Fruit fly (Drosophila melanogaster) whole organism, prepupa: ENCODE results near the gene CG18814.

Experiments
- Blimp-1 ChIP-seq: fragments of 200-800 bp; sonication (Bioruptor generic); optimal IDR thresholded peaks from 3 replicates; lab custom pipeline; 2017; ENCODE audit warnings: missing biosample characterization, missing genetic modification characterization, mild to moderate bottlenecking, moderate library complexity, missing genetic modification reagents
- CG10631 ChIP-seq: fragments of 200-800 bp; sonication (Bioruptor generic); optimal IDR thresholded peaks from 2 replicates; lab custom pipeline; 2016; ENCODE audit warnings: missing biosample characterization, missing genetic modification characterization
- CG10669 ChIP-seq: fragments of 200-800 bp; sonication (Bioruptor generic); optimal IDR thresholded peaks from 3 replicates; lab custom pipeline; 2018; ENCODE audit warnings: missing biosample characterization, mild to moderate bottlenecking, missing genetic modification characterization, moderate library complexity
- CG11902 ChIP-seq: fragments of 200-800 bp; sonication (Bioruptor generic); optimal IDR thresholded peaks from 3 replicates; lab custom pipeline; 2016; ENCODE audit warnings: missing biosample characterization, missing genetic modification characterization
- CG15336 ChIP-seq: fragments of 200-800 bp; sonication (Bioruptor generic); IDR thresholded peaks from 2 replicates; pipeline ENCODE4 v1.3.6; 2022; ENCODE audit warnings: missing biosample characterization, missing genetic modification characterization
- CG1621 ChIP-seq: fragments of 200-800 bp; sonication (Bioruptor generic); optimal IDR thresholded peaks from 3 replicates; lab custom pipeline; 2018; ENCODE audit warnings: missing biosample characterization, mild to moderate bottlenecking, missing genetic modification characterization
- CG31627 ChIP-seq: fragments of 200-800 bp; sonication (Bioruptor generic); optimal IDR thresholded peaks from 3 replicates; lab custom pipeline; 2016; ENCODE audit warnings: missing biosample characterization, missing genetic modification characterization
- CG34406 ChIP-seq: fragments of 200-800 bp; sonication (Bioruptor generic); optimal IDR thresholded peaks from 3 replicates; lab custom pipeline; 2016; ENCODE audit warnings: missing biosample characterization, missing genetic modification characterization
- CG3919 ChIP-seq: fragments of 200-800 bp; sonication (Bioruptor generic); optimal IDR thresholded peaks from 3 replicates; lab custom pipeline; 2016; ENCODE audit warnings: missing biosample characterization, missing genetic modification characterization
- CG4318 ChIP-seq: fragments of 200-800 bp; sonication (Bioruptor generic); optimal IDR thresholded peaks from 3 replicates; lab custom pipeline; 2017; ENCODE audit warnings: missing biosample characterization, mild to moderate bottlenecking, missing genetic modification characterization
- CG6163 ChIP-seq: fragments of 200-800 bp; sonication (Bioruptor generic); IDR thresholded peaks from 3 replicates; pipeline ENCODE4 v1.3.6; 2022; ENCODE audit warnings: missing biosample characterization, missing genetic modification characterization
- CG6792 ChIP-seq: fragments of 200-800 bp; sonication (Bioruptor generic); optimal IDR thresholded peaks from 3 replicates; lab custom pipeline; 2016; ENCODE audit warnings: missing biosample characterization, missing genetic modification characterization
- CG6854 ChIP-seq: fragments of 200-800 bp; sonication (Bioruptor generic); optimal IDR thresholded peaks from 2 replicates; lab custom pipeline; 2017; ENCODE audit warnings: missing biosample characterization, mild to moderate bottlenecking, missing genetic modification characterization
- CG8119 ChIP-seq: fragments of 200-800 bp; sonication (Bioruptor generic); IDR thresholded peaks from 3 replicates; pipeline ENCODE4 v1.3.6; 2022; ENCODE audit warnings: missing biosample characterization, missing genetic modification characterization
- CG8319 ChIP-seq: fragments of 200-800 bp; sonication (Bioruptor generic); optimal IDR thresholded peaks from 3 replicates; lab custom pipeline; 2016; ENCODE audit warnings: missing biosample characterization, missing genetic modification characterization
- CG9139 ChIP-seq: fragments of 200-800 bp; sonication (Bioruptor generic); optimal IDR thresholded peaks from 3 replicates; lab custom pipeline; 2017; ENCODE audit warnings: missing biosample characterization, mild to moderate bottlenecking, missing genetic modification characterization
- Eip78C ChIP-seq: fragments of 200-800 bp; sonication (Bioruptor generic); peaks from one replicate; lab custom pipeline; 2016; ENCODE audit warnings: missing biosample characterization, missing genetic modification characterization
- Eip93F ChIP-seq: fragments of 200-800 bp; sonication (Bioruptor generic); optimal IDR thresholded peaks from 2 replicates; lab custom pipeline; 2016; ENCODE audit warnings: missing biosample characterization, mild to moderate bottlenecking, missing genetic modification characterization
- Ets21C ChIP-seq: fragments of 200-800 bp; sonication (Bioruptor generic); optimal IDR thresholded peaks from 3 replicates; lab custom pipeline; 2016; ENCODE audit warnings: missing biosample characterization, missing genetic modification characterization
- Ets96B ChIP-seq: fragments of 200-800 bp; optimal IDR thresholded peaks from 2 replicates; lab custom pipeline; 2019; ENCODE audit warnings: missing biosample characterization, mild to moderate bottlenecking, missing genetic modification characterization, moderate library complexity
- Gug ChIP-seq: fragments of 200-800 bp; sonication (Bioruptor generic); IDR thresholded peaks from 2 replicates; pipeline ENCODE4 v1.3.6; 2022; ENCODE audit warnings: missing biosample characterization, missing genetic modification characterization
- Hr38 ChIP-seq: sonication (Bioruptor generic); optimal IDR thresholded peaks from 2 replicates; lab custom pipeline; 2016; ENCODE audit warnings: missing biosample characterization, missing genetic modification characterization
- Hr39 ChIP-seq: fragments of 200-800 bp; sonication (Bioruptor generic); optimal IDR thresholded peaks from 2 replicates; lab custom pipeline; 2016; ENCODE audit warnings: missing biosample characterization, missing genetic modification characterization
- Hr4 ChIP-seq: fragments of 200-800 bp; sonication (Bioruptor generic); optimal IDR thresholded peaks from 3 replicates; lab custom pipeline; 2016; ENCODE audit warnings: missing biosample characterization, missing genetic modification characterization
- Lpt ChIP-seq: fragments of 200-800 bp; sonication (Bioruptor generic); optimal IDR thresholded peaks from 3 replicates; lab custom pipeline; 2016; ENCODE audit warnings: missing biosample characterization, missing genetic modification characterization
- OdsH ChIP-seq: fragments of 200-800 bp; sonication (Bioruptor generic); optimal IDR thresholded peaks from 3 replicates; lab custom pipeline; 2016; ENCODE audit warnings: missing biosample characterization, missing genetic modification characterization
- Smox ChIP-seq: fragments of 200-800 bp; sonication (Bioruptor generic); optimal IDR thresholded peaks from 3 replicates; lab custom pipeline; 2016; ENCODE audit warnings: missing biosample characterization, missing genetic modification characterization
- Sox15 ChIP-seq: fragments of 200-800 bp; sonication (Bioruptor generic); optimal IDR thresholded peaks from 3 replicates; lab custom pipeline; 2016; ENCODE audit warnings: missing biosample characterization, missing genetic modification characterization
- acj6 ChIP-seq: fragments of 200-800 bp; sonication (Bioruptor generic); optimal IDR thresholded peaks from 3 replicates; lab custom pipeline; 2016; ENCODE audit warnings: missing biosample characterization, missing genetic modification characterization
- dsx ChIP-seq: fragments of 200-800 bp; optimal IDR thresholded peaks from 3 replicates; lab custom pipeline; 2019; ENCODE audit warnings: missing biosample characterization, mild to moderate bottlenecking, missing genetic modification characterization, moderate library complexity; ENCODE audit not compliant: poor library complexity, severe bottlenecking
- eg ChIP-seq: fragments of 200-800 bp; sonication (Bioruptor generic); IDR thresholded peaks from 3 replicates; pipeline ENCODE4 v1.3.6; 2022; ENCODE audit warnings: missing biosample characterization, missing genetic modification characterization
- esn ChIP-seq: fragments of 200-800 bp; sonication (Bioruptor generic); optimal IDR thresholded peaks from 2 replicates; lab custom pipeline; 2016; ENCODE audit warnings: missing biosample characterization, mild to moderate bottlenecking, missing genetic modification characterization, moderate library complexity
- lz ChIP-seq: fragments of 200-800 bp; sonication (Bioruptor generic); optimal IDR thresholded peaks from 3 replicates; lab custom pipeline; 2016; ENCODE audit warnings: missing biosample characterization, missing genetic modification characterization
- net ChIP-seq: fragments of 200-800 bp; sonication (Bioruptor generic); optimal IDR thresholded peaks from 3 replicates; lab custom pipeline; 2016; ENCODE audit warnings: missing biosample characterization, missing genetic modification characterization
- pdm3 ChIP-seq: fragments of 200-800 bp; sonication (Bioruptor generic); optimal IDR thresholded peaks from 3 replicates; lab custom pipeline; 2016; ENCODE audit warnings: missing biosample characterization, missing genetic modification characterization
- salr ChIP-seq, 2 experiments: fragments of 200-800 bp; sonication (Bioruptor generic); optimal IDR thresholded peaks; 3 replicates each; lab custom pipeline; 2016 to 2018; ENCODE audit warnings: missing biosample characterization in 2 of 2, missing genetic modification characterization in 2 of 2, mild to moderate bottlenecking in 1 of 2
- svp ChIP-seq: fragments of 200-800 bp; sonication (Bioruptor generic); peaks from one replicate; lab custom pipeline; 2016; ENCODE audit warnings: missing biosample characterization, missing genetic modification characterization
- topi ChIP-seq: fragments of 200-800 bp; sonication (Bioruptor generic); optimal IDR thresholded peaks from 3 replicates; lab custom pipeline; 2016; ENCODE audit warnings: missing biosample characterization, missing genetic modification characterization
- vri ChIP-seq: fragments of 200-800 bp; sonication (Bioruptor generic); optimal IDR thresholded peaks from 3 replicates; lab custom pipeline; 2016; ENCODE audit warnings: missing biosample characterization, mild to moderate bottlenecking, missing genetic modification characterization

Gene CG18814

dm6 chr3L:16339463-16339862 lies 30.2 kb upstream of the CG18814 start:
- TF ChIP-seq CG4318 (GFP tag; lab: Kevin White, UChicago) (peak; percentile 28), pdm3 (GFP tag; lab: Kevin White, UChicago) (no peak), Hr39 (GFP tag; lab: Kevin White, UChicago) (no peak), CG34406 (GFP tag; lab: Kevin White, UChicago) (peak; percentile 9), CG6163 (GFP tag; lab: Robert Waterston, UW) (peak; percentile 34; the same call in 1 of the 3 replicates), salr (GFP tag; optimal IDR thresholded peaks at IDR 0.05; lab: Kevin White, UChicago) (peak in 1 of 2 experiments; percentile 15), CG8119 (peak; percentile 74), Hr4 (GFP tag; lab: Kevin White, UChicago) (peak; percentile 64), CG15336 (GFP tag; lab: Robert Waterston, UW) (peak; percentile 69), Eip78C (GFP tag; lab: Kevin White, UChicago) (peak; percentile 81), topi (GFP tag; lab: Kevin White, UChicago) (no peak), CG3919 (GFP tag; lab: Kevin White, UChicago) (no peak), Hr38 (GFP tag; lab: Kevin White, UChicago) (no peak), eg (peak; percentile 31; the same call in 1 of the 3 replicates)

- no peak for TF ChIP-seq CG4318 (GFP tag; lab: Kevin White, UChicago)
- TF ChIP-seq Blimp-1 (GFP tag; lab: Kevin White, UChicago) = peak; percentile 90
Observed at dm6 chr3L:16339873-16340272, 29.8 kb upstream of the CG18814 start.

- TF ChIP-seq Lpt (GFP tag; lab: Kevin White, UChicago) = no peak
- no peak for TF ChIP-seq CG8119
- TF ChIP-seq lz = no peak
- no peak for TF ChIP-seq CG6854
- TF ChIP-seq pdm3 (GFP tag; lab: Kevin White, UChicago) = no peak
- no peak for TF ChIP-seq acj6 (GFP tag; lab: Kevin White, UChicago)
- no peak for TF ChIP-seq Eip93F (GFP tag; lab: Kevin White, UChicago)
- no peak for TF ChIP-seq vri (GFP tag; lab: Kevin White, UChicago)
- no peak for TF ChIP-seq CG9139 (GFP tag; lab: Kevin White, UChicago)
Observed at dm6 chr3L:16346023-16346422, 23.6 kb upstream of the CG18814 start, which contains the start of gene CG33257. TSS of gene CG33257 (plus strand) at chr3L:16346323.

- TF ChIP-seq CG6792 (GFP tag; lab: Kevin White, UChicago) = no peak
- no peak for TF ChIP-seq CG1621 (tag; lab: Kevin White, UChicago)
- TF ChIP-seq Gug = no peak
- TF ChIP-seq CG10631 = no peak
- TF ChIP-seq CG6854 = no peak
- TF ChIP-seq CG11902 = no peak
- TF ChIP-seq svp = no peak
- no peak for TF ChIP-seq net (GFP tag; lab: Kevin White, UChicago)
- no peak for TF ChIP-seq esn (GFP tag; lab: Kevin White, UChicago)
- TF ChIP-seq Sox15 (GFP tag; lab: Kevin White, UChicago) = no peak
- no peak for TF ChIP-seq CG31627 (GFP tag; lab: Kevin White, UChicago)
Observed at dm6 chr3L:16347914-16348313, 21.7 kb upstream of the CG18814 start, which contains the start of gene mRpS34. TSS of gene mRpS34 (plus strand) at chr3L:16348074.

- TF ChIP-seq CG11902 (no peak), CG6163 (GFP tag; lab: Robert Waterston, UW) (no peak), CG15336 (GFP tag; lab: Robert Waterston, UW) (no peak), CG4318 (GFP tag; lab: Kevin White, UChicago) (no peak), Ets21C (GFP tag; lab: Kevin White, UChicago) (no peak), Hr38 (GFP tag; lab: Kevin White, UChicago) (no peak), CG8319 (no peak), Smox (no peak), eg (no peak), Hr39 (GFP tag; lab: Kevin White, UChicago) (no peak), Ets96B (tag; lab: Kevin White, UChicago) (no peak), net (GFP tag; lab: Kevin White, UChicago) (no peak), Blimp-1 (GFP tag; lab: Kevin White, UChicago) (no peak), OdsH (GFP tag; lab: Kevin White, UChicago) (no peak), CG10669 (GFP tag; lab: Kevin White, UChicago) (no peak), dsx (GFP tag; lab: Kevin White, UChicago) (no peak), Lpt (GFP tag; lab: Kevin White, UChicago) (no peak)
- TF ChIP-seq, all 60 proteins: peak for 0
Observed at dm6 chr3L:16349686-16350085, 19.9 kb upstream of the CG18814 start.
